Worm (Caenorhabditis elegans) whole organism, midembryonic: ENCODE measurements around the gene M199.135.

ENCODE experiments used
- klf-2 ChIP-seq: fragments of 200-800 bp; sonication (Bioruptor generic); conservative IDR thresholded peaks from 2 replicates; pipeline ENCODE4 v1.3.6; 2022; ENCODE audit warnings: missing genetic modification reagents, missing genetic modification characterization, missing compliant biosample characterization
- med-1 ChIP-seq: sonication (generic microtip); optimal IDR thresholded peaks from 2 replicates; lab custom pipeline; 2017; ENCODE audit warnings: missing genetic modification characterization, mild to moderate bottlenecking, missing compliant biosample characterization, antibody characterized with exemption, missing genetic modification reagents; ENCODE audit not compliant: insufficient read depth
- tab-1 ChIP-seq: fragments of 200-800 bp; sonication (Bioruptor generic); IDR thresholded peaks from 2 replicates; pipeline ENCODE4 v1.3.6; 2022; ENCODE audit warnings: missing genetic modification characterization, missing compliant biosample characterization
- ztf-23 ChIP-seq: fragments of 200-800 bp; sonication (Bioruptor generic); IDR thresholded peaks from 2 replicates; pipeline ENCODE4 v1.3.6; 2022; ENCODE audit warnings: missing genetic modification reagents, missing genetic modification characterization, missing compliant biosample characterization
- ztf-29 ChIP-seq: fragments of 200-800 bp; sonication (Bioruptor generic); IDR thresholded peaks from 2 replicates; pipeline ENCODE4 v1.3.6; 2022; ENCODE audit warnings: missing genetic modification reagents, missing genetic modification characterization, missing compliant biosample characterization

- TF ChIP-seq klf-2 (no peak), ztf-23 (no peak), tab-1 (no peak), ztf-29 (GFP tag; lab: Robert Waterston, UW) (no peak), med-1 (no peak)
These were observed 11.2 kb upstream of the M199.135 start, which contains the start of gene srt-44 for ce11 chrIV:15103224-15103679.
